Worm (Caenorhabditis elegans): ENCODE results near the gene skr-21.

The skr-21 gene

ce11 chrX:13202312-13202711 lies 24.2 kb downstream of the skr-21 start:
- no peak for TF ChIP-seq unc-62 (GFP tag; optimal IDR thresholded peaks at IDR 0.05)

DNA sequence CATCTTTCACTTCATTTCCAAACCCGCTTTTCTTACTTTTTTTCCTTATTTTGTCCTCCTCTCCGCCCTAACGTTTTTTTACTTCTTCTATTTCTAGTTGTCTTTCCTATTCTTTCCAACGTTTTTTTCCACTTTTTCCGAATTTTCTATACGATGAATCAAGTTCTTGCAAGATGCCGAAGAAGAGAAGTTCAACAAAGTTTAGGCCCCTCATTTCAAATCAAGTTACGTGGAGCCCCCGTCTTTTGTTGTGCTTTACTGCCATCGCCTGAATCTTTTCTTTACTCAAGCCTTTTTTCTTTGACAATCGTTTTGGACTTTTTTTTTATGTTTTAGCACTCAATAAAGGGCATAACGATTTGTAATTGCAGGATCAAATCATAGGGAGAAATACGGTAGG lies 25.1 kb downstream of the skr-21 start, which contains the start of gene unc-9:
Gene unc-9, plus strand, starts transcription at position 370 of the 400 bp plus-strand sequence.
- TF ChIP-seq unc-62 (GFP tag; optimal IDR thresholded peaks at IDR 0.05): no peak

DNA sequence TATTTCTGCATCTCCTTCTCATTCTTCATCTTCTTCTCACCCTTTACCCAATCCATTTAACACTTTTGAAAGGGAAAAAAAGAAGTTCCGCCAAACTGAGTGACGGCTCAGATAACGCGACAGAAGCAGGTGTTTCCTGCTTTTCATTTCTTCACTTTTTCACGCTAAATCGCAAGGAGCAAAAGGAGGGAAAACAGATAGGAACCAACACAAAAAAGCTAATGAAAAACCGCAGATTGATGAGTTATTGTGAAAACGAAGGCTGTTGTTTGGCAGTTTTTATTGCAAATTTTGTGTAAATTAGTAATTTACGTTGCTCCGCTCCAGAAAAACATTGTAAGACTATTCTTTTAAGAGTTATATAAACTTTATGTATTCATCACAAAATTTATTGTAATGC lies 26.2 kb downstream of the skr-21 start:
- no peak for TF ChIP-seq unc-62 (GFP tag; optimal IDR thresholded peaks at IDR 0.05)

DNA sequence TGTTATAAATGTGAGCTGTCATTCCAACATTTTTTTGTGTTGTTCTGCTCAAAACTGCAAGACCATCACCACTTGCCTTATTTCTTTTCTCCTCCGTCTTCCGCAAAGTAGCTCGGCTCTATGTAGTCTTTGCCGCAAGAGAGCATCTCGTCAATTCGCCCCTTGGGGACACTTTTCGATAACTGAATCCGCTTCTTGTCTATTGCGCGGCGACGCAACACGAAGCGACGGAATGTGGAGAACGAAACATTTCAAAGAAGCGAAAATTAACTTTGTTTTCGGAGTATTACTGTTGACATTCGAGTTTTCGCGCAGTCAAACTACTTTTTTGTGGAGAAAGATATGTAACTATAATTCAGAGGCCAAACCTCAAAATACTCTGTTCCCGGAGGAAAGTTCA lies 28.3 kb downstream of the skr-21 start:
- no peak for TF ChIP-seq unc-62 (GFP tag; optimal IDR thresholded peaks at IDR 0.05)

- no peak for TF ChIP-seq unc-62 (GFP tag; optimal IDR thresholded peaks at IDR 0.05)
Measured at ce11 chrX:13190912-13191311, 35.6 kb downstream of the skr-21 start, which contains the start of gene gpa-6. Gene gpa-6, plus strand, starts transcription at chrX:13191212.

ce11 chrX:13189861-13190260 lies 36.6 kb downstream of the skr-21 start, which contains the start of gene cwp-5:
Gene cwp-5, minus strand, starts transcription at chrX:13189961.
- TF ChIP-seq unc-62 (GFP tag; optimal IDR thresholded peaks at IDR 0.05): no peak

ce11 chrX:13182012-13182411 lies 44.5 kb downstream of the skr-21 start:
- TF ChIP-seq unc-62 (GFP tag; optimal IDR thresholded peaks at IDR 0.05): no peak

DNA sequence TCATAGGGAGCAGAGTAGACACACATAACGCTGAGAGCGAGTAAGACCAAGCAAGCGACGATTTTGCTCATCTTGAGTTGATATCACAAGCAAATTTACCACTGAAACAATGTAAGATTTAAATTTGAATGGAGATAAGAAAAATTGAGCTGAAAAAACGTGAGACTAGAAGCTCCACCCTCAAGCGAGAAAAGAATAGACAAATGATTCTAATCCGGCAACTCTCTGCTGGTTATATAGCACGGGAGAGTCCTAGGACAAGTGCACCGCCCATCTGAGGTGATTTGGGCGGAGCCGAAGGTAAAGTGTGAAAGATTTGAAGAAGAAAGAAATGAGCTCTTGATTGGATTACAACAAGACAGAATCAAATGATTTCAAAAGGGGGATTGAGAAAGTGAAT lies 48.1 kb downstream of the skr-21 start, which contains the start of gene nlp-3:
Gene nlp-3, minus strand, starts transcription at position 101 of the 400 bp plus-strand sequence.
- no peak for TF ChIP-seq unc-62 (GFP tag; optimal IDR thresholded peaks at IDR 0.05)
